Worm (Caenorhabditis elegans): ENCODE results near the gene gpa-17.
A peak's percentile ranks its signal among the peaks of the same experiment; 100 is the strongest.

The gpa-17 gene

DNA sequence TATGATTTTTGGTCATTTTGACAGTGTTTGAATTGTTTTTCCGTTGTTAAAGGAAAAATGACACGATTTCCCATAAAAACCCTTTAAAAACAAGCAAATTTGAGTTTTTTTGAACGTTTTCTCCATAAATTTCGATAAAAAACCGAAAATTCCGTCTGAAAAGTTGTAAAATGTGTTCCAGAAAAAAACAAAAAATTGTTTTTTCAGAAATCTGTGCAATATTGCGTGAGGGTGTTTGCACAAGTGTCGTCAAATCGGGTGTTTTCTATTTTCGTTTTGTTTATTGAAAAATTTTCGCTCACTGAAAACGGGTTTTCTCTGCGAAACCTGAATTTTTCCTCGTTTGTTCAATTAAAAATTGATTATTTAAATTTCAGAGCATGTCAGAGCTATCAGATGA is 33.2 kb downstream of the gpa-17 start, which contains the start of gene ppfr-4:
TSS of gene ppfr-4 (plus strand) at position 378 of the 400 bp plus-strand sequence.
- TF ChIP-seq M03D4.4 (tag; optimal IDR thresholded peaks at IDR 0.05) (no peak), ces-1 (GFP tag; optimal IDR thresholded peaks at IDR 0.05) (peak; percentile 20)

DNA sequence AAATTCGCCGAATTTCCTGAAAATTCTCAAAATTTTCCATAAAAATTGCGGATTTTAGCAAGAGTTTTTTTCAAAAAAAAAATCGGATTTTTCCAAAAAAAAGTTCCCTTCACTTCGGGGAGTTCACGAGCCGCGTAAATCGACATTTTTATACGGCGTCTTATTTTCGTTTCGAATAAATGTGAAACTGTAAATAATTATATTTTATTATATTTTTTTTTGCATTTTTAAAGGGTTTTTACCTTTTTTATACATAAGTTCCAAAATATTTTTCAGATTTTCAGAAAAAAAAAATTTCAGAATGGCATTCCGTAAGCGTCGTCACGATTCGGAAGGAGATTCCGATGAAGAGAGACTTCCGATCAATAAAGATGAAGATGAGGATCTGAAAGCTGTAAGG is 36.5 kb downstream of the gpa-17 start, which contains the start of gene Y71H2B.2:
TSS of gene Y71H2B.2 (plus strand) at position 301 of the 400 bp plus-strand sequence.
- no peak for TF ChIP-seq sptf-1 (tag; optimal IDR thresholded peaks at IDR 0.05)
- no peak for TF ChIP-seq zip-8 (tag; optimal IDR thresholded peaks at IDR 0.05)
- no peak for TF ChIP-seq drap-1 (GFP tag; optimal IDR thresholded peaks at IDR 0.05)
- no peak for TF ChIP-seq nhr-2 (tag; optimal IDR thresholded peaks at IDR 0.05)
- no peak for TF ChIP-seq hlh-1 (tag; optimal IDR thresholded peaks at IDR 0.05)
- no peak for TF ChIP-seq ceh-83 (GFP tag; optimal IDR thresholded peaks at IDR 0.05)

DNA sequence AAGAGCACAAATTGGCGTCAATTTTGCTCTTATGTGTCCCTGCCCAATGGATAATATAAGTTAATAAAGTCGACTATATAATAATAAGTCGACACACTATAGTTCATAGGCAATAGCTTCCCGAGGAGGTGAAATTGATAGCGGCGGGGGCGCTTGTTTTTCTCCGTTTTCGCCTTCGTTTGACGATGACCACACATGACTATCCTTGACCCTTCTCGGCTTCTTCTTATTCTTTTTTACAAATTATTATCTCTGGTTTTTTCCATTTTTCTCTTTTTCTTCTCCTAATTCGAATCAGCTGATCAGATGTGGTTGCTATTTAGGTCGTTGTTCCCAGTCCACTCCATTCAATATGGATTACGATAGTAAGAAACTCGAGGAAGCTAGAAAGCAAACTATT is 42.3 kb downstream of the gpa-17 start, which contains the start of gene acbp-8:
TSS of gene acbp-8 (plus strand) at position 324 of the 400 bp plus-strand sequence.
- TF ChIP-seq sptf-1 (tag; optimal IDR thresholded peaks at IDR 0.05) (no peak), flh-1 (GFP tag; optimal IDR thresholded peaks at IDR 0.05) (no peak), nhr-12 (tag; optimal IDR thresholded peaks at IDR 0.05) (no peak), blmp-1 (tag; optimal IDR thresholded peaks at IDR 0.05) (no peak), bed-3 (GFP tag; optimal IDR thresholded peaks at IDR 0.05) (no peak), unc-120 (tag; optimal IDR thresholded peaks at IDR 0.05; ENCODE audit: poor library complexity, severe bottlenecking) (no peak), mab-5 (tag; optimal IDR thresholded peaks at IDR 0.05) (no peak), pha-4 (tag; optimal IDR thresholded peaks at IDR 0.05) (no peak), nhr-28 (tag; optimal IDR thresholded peaks at IDR 0.05) (no peak), unc-39 (tag; optimal IDR thresholded peaks at IDR 0.05) (no peak), nhr-2 (tag; optimal IDR thresholded peaks at IDR 0.05) (no peak)

DNA sequence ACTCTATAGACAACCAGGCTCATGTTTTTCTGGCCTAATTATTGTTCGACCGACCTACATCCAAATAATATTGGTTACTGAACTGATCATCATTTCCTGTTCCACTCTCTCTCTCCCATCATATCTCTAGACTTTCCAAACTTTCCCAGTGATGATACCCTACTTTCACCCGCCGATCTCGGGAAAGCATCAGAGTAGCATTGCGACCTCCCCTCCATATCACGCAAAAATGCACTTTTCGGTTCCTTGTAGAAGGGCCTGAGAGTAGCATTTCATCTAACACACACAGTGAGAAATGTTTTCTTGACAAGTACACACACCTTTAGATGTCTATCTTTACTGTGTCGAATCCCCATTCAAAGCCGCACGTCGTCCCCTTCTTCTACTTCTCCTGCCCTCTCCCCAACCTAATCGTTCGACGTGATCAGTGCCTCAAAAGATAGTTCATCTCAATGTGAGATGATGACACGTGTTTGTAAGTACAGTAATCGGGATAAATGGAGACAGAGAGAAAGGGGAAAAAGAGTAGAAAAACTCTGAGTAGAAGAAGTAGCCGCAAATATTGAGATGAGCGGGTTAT is 46.6 kb downstream of the gpa-17 start:
- TF ChIP-seq lsy-2 (tag; optimal IDR thresholded peaks at IDR 0.05) = no peak
- no peak for TF ChIP-seq ceh-39 (tag; optimal IDR thresholded peaks at IDR 0.05)
- TF ChIP-seq cnd-1 (tag; optimal IDR thresholded peaks at IDR 0.05) = no peak
- TF ChIP-seq nhr-237 (tag; optimal IDR thresholded peaks at IDR 0.05) = no peak
- no peak for TF ChIP-seq nhr-2 (tag; optimal IDR thresholded peaks at IDR 0.05)
- TF ChIP-seq ham-2 (GFP tag; optimal IDR thresholded peaks at IDR 0.05) = peak; percentile 19
- no peak for TF ChIP-seq sptf-1 (tag; optimal IDR thresholded peaks at IDR 0.05)
- peak; percentile 52 for TF ChIP-seq elt-1 (tag; optimal IDR thresholded peaks at IDR 0.05; ENCODE audit: borderline replicate concordance, insufficient read depth)
- no peak for TF ChIP-seq sem-2 (GFP tag; optimal IDR thresholded peaks at IDR 0.05)

DNA sequence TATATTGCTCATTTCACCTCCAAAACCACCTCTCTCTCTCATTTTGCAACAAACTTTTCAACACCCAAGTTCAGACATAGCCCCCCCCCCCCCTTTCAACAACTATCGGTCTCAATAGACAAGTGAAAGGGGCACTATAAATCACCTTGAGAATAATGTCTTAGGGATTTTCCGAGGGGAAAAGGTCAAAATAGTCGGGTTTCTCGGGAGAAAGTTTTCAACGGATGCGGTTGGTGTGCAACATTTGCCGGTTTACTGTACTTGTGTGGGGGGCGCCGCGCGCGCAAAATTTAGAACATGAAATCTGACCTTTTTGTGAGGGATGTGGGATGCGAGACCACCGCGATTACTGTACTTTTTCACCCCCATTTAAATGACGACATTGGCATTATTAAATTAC is 48.2 kb downstream of the gpa-17 start:
- no peak for TF ChIP-seq unc-39 (tag; optimal IDR thresholded peaks at IDR 0.05)
- no peak for TF ChIP-seq drap-1 (GFP tag; optimal IDR thresholded peaks at IDR 0.05)
- TF ChIP-seq zip-8 (tag; optimal IDR thresholded peaks at IDR 0.05) = no peak
- TF ChIP-seq bed-3 (GFP tag; optimal IDR thresholded peaks at IDR 0.05) = no peak
- no peak for TF ChIP-seq mep-1 (tag; optimal IDR thresholded peaks at IDR 0.05)
- no peak for TF ChIP-seq lin-13 (tag; optimal IDR thresholded peaks at IDR 0.05)
- no peak for TF ChIP-seq elt-3 (tag; optimal IDR thresholded peaks at IDR 0.05)
- TF ChIP-seq ceh-43 (GFP tag; optimal IDR thresholded peaks at IDR 0.05) = no peak
- TF ChIP-seq snpc-4 (tag; optimal IDR thresholded peaks at IDR 0.05) = no peak
- no peak for TF ChIP-seq ceh-39 (tag; optimal IDR thresholded peaks at IDR 0.05)
- TF ChIP-seq sptf-1 (tag; optimal IDR thresholded peaks at IDR 0.05) = no peak
- TF ChIP-seq lsy-2 (tag; optimal IDR thresholded peaks at IDR 0.05) = no peak
- TF ChIP-seq ces-1 (GFP tag; optimal IDR thresholded peaks at IDR 0.05) = no peak
- TF ChIP-seq hlh-1 (tag; optimal IDR thresholded peaks at IDR 0.05) = no peak
- no peak for TF ChIP-seq tbx-8 (GFP tag; optimal IDR thresholded peaks at IDR 0.05)
- no peak for TF ChIP-seq mab-5 (tag; optimal IDR thresholded peaks at IDR 0.05)
- no peak for TF ChIP-seq nhr-237 (tag; optimal IDR thresholded peaks at IDR 0.05)
- TF ChIP-seq cnd-1 (tag; optimal IDR thresholded peaks at IDR 0.05) = no peak
- no peak for TF ChIP-seq ham-2 (GFP tag; optimal IDR thresholded peaks at IDR 0.05)

DNA sequence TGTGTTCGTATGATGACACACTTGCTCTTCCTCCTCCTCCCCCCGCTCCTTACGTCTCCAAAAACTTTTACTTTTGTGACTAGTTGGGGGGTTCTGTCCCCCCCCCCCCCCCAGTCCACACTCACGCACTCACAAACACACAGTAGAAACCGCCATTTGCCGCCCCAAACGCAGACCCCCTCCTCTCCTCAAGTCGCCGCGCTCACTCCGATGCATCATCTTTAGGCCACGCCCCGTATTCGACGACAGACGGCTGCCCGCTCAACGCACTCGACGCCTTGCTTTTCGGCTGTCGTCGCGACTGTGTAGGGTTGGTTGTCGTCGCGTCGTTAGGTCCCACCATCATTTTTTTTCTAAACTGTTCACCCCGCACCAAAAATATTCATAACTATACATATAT is 49.8 kb downstream of the gpa-17 start, which contains the start of gene zmp-2:
TSS of gene zmp-2 (plus strand) at position 247 of the 400 bp plus-strand sequence.
- TF ChIP-seq pha-4 (tag; optimal IDR thresholded peaks at IDR 0.05) (no peak), ham-2 (GFP tag; optimal IDR thresholded peaks at IDR 0.05) (no peak), elt-3 (tag; optimal IDR thresholded peaks at IDR 0.05) (no peak), elt-1 (tag; optimal IDR thresholded peaks at IDR 0.05; ENCODE audit: borderline replicate concordance, insufficient read depth) (no peak), mep-1 (tag; optimal IDR thresholded peaks at IDR 0.05) (no peak), sem-2 (GFP tag; optimal IDR thresholded peaks at IDR 0.05) (no peak), unc-120 (tag; optimal IDR thresholded peaks at IDR 0.05; ENCODE audit: poor library complexity, severe bottlenecking) (no peak), ceh-83 (GFP tag; optimal IDR thresholded peaks at IDR 0.05) (no peak), nhr-28 (tag; optimal IDR thresholded peaks at IDR 0.05) (no peak), ztf-11 (tag; optimal IDR thresholded peaks at IDR 0.05) (no peak), nhr-12 (tag; optimal IDR thresholded peaks at IDR 0.05) (no peak), unc-62 (GFP tag; optimal IDR thresholded peaks at IDR 0.05) (no peak), sptf-1 (tag; optimal IDR thresholded peaks at IDR 0.05) (no peak)

All from whole organism, mixed stage, embryonic.